Worm (Caenorhabditis elegans) whole organism, late embryonic: ENCODE measurements around the gene sru-29.

ENCODE experiments used
- C08G9.2 ChIP-seq: sonication (generic microtip); optimal IDR thresholded peaks from 2 replicates; lab custom pipeline; 2016; ENCODE audit warnings: mild to moderate bottlenecking, missing genetic modification characterization, moderate library complexity, missing compliant biosample characterization
- K02D7.2 ChIP-seq: sonication (generic microtip); optimal IDR thresholded peaks from 2 replicates; lab custom pipeline; 2017; ENCODE audit warnings: mild to moderate bottlenecking, missing genetic modification characterization, missing compliant biosample characterization
- K09A11.1 ChIP-seq: sonication (generic microtip); optimal IDR thresholded peaks from 2 replicates; lab custom pipeline; 2017; ENCODE audit warnings: antibody characterized with exemption, mild to moderate bottlenecking, missing genetic modification characterization, missing compliant biosample characterization; ENCODE audit not compliant: insufficient read depth
- T23F11.4 ChIP-seq: fragments of 200-800 bp; sonication (Bioruptor generic); optimal IDR thresholded peaks from 2 replicates; lab custom pipeline; 2018; ENCODE audit warnings: mild to moderate bottlenecking, missing genetic modification characterization, missing compliant biosample characterization
- Y22D7AL.16 ChIP-seq: sonication (generic microtip); optimal IDR thresholded peaks from 2 replicates; lab custom pipeline; 2016; ENCODE audit warnings: missing genetic modification characterization, missing compliant biosample characterization
- ahr-1 ChIP-seq: sonication (generic microtip); optimal IDR thresholded peaks from 2 replicates; lab custom pipeline; 2016; ENCODE audit warnings: missing genetic modification characterization, missing compliant biosample characterization
- ceh-18 ChIP-seq: sonication (generic microtip); optimal IDR thresholded peaks from 2 replicates; lab custom pipeline; 2016; ENCODE audit warnings: missing genetic modification characterization, missing compliant biosample characterization
- ceh-19 ChIP-seq: fragments of 200-800 bp; sonication (Bioruptor generic); optimal IDR thresholded peaks from 2 replicates; lab custom pipeline; 2018; ENCODE audit warnings: mild to moderate bottlenecking, missing genetic modification characterization, missing compliant biosample characterization
- ceh-45 ChIP-seq: fragments of 200-800 bp; sonication (Bioruptor generic); IDR thresholded peaks from 2 replicates; pipeline ENCODE4 v1.3.6; 2022; ENCODE audit warnings: missing genetic modification reagents, missing genetic modification characterization, missing compliant biosample characterization
- ceh-48 ChIP-seq: sonication (generic microtip); optimal IDR thresholded peaks from 2 replicates; lab custom pipeline; 2016; ENCODE audit warnings: missing genetic modification characterization, inconsistent platforms, missing compliant biosample characterization
- ceh-6 ChIP-seq: fragments of 200-800 bp; sonication (Bioruptor generic); optimal IDR thresholded peaks from 2 replicates; lab custom pipeline; 2018; ENCODE audit warnings: mild to moderate bottlenecking, missing genetic modification characterization, missing compliant biosample characterization
- che-1 ChIP-seq: sonication (generic microtip); optimal IDR thresholded peaks from 2 replicates; lab custom pipeline; 2016; ENCODE audit warnings: mild to moderate bottlenecking, missing genetic modification characterization, missing compliant biosample characterization
- fkh-10 ChIP-seq: fragments of 150-350 bp; optimal IDR thresholded peaks from 2 replicates; lab custom pipeline; 2014; ENCODE audit warnings: missing biosample characterization, missing genetic modification reagents, missing genetic modification characterization
- fkh-6 ChIP-seq: sonication (generic microtip); optimal IDR thresholded peaks from 2 replicates; lab custom pipeline; 2016; ENCODE audit warnings: missing genetic modification characterization, missing compliant biosample characterization
- gmeb-2 ChIP-seq: sonication (generic microtip); optimal IDR thresholded peaks from 2 replicates; lab custom pipeline; 2016; ENCODE audit warnings: missing genetic modification characterization, inconsistent platforms, missing compliant biosample characterization
- hlh-15 ChIP-seq: sonication (generic microtip); optimal IDR thresholded peaks from 2 replicates; lab custom pipeline; 2016; ENCODE audit warnings: missing genetic modification characterization, missing compliant biosample characterization
- hlh-30 ChIP-seq: sonication (generic microtip); optimal IDR thresholded peaks from 2 replicates; lab custom pipeline; 2017; ENCODE audit warnings: antibody characterized with exemption, missing genetic modification characterization, missing compliant biosample characterization; ENCODE audit not compliant: insufficient read depth
- hlh-6 ChIP-seq: sonication (generic microtip); optimal IDR thresholded peaks from 2 replicates; lab custom pipeline; 2016; ENCODE audit warnings: missing genotype, missing genetic modification characterization, missing compliant biosample characterization
- lim-6 ChIP-seq: sonication (generic microtip); optimal IDR thresholded peaks from 2 replicates; lab custom pipeline; 2016; ENCODE audit warnings: missing genetic modification characterization, missing compliant biosample characterization
- lin-11 ChIP-seq: fragments of 200-800 bp; sonication (Bioruptor generic); optimal IDR thresholded peaks from 2 replicates; lab custom pipeline; 2018; ENCODE audit warnings: mild to moderate bottlenecking, missing genetic modification characterization, missing compliant biosample characterization
- madf-2 ChIP-seq: sonication (generic microtip); optimal IDR thresholded peaks from 2 replicates; lab custom pipeline; 2017; ENCODE audit warnings: missing genetic modification characterization, missing compliant biosample characterization
- nfya-1 ChIP-seq: sonication (generic microtip); optimal IDR thresholded peaks from 2 replicates; lab custom pipeline; 2017; ENCODE audit warnings: missing genetic modification characterization, mild to moderate bottlenecking, missing compliant biosample characterization, antibody characterized with exemption, moderate library complexity
- nhr-11 ChIP-seq: fragments of 150-350 bp; optimal IDR thresholded peaks from 2 replicates; lab custom pipeline; 2014; ENCODE audit warnings: missing biosample characterization, missing genetic modification characterization
- nhr-232 ChIP-seq: sonication (generic microtip); optimal IDR thresholded peaks from 2 replicates; lab custom pipeline; 2016; ENCODE audit warnings: missing genetic modification characterization, missing compliant biosample characterization
- pat-9 ChIP-seq: fragments of 200-800 bp; sonication (Bioruptor generic); optimal IDR thresholded peaks from 2 replicates; lab custom pipeline; 2018; ENCODE audit warnings: mild to moderate bottlenecking, missing genetic modification characterization, moderate library complexity, missing compliant biosample characterization
- ref-2 ChIP-seq: sonication (generic microtip); optimal IDR thresholded peaks from 2 replicates; lab custom pipeline; 2016; ENCODE audit warnings: missing genetic modification characterization, missing compliant biosample characterization
- sox-2 ChIP-seq: fragments of 200-800 bp; sonication (Bioruptor generic); IDR thresholded peaks from 2 replicates; pipeline ENCODE4 v1.3.6; 2022; ENCODE audit warnings: missing genetic modification reagents, missing genetic modification characterization, missing compliant biosample characterization
- syd-9 ChIP-seq: sonication (generic microtip); optimal IDR thresholded peaks from 2 replicates; lab custom pipeline; 2016; ENCODE audit warnings: mild to moderate bottlenecking, missing genetic modification characterization, moderate library complexity, missing compliant biosample characterization
- tbx-2 ChIP-seq: sonication (generic microtip); optimal IDR thresholded peaks from 2 replicates; lab custom pipeline; 2016; ENCODE audit warnings: missing genetic modification characterization, missing compliant biosample characterization
- ttx-3 ChIP-seq: sonication (generic microtip); optimal IDR thresholded peaks from 2 replicates; lab custom pipeline; 2016; ENCODE audit warnings: missing genetic modification reagents, missing genetic modification characterization, missing compliant biosample characterization
- unc-3 ChIP-seq, 2 experiments: fragments of 200-800 bp in 1 of 2; sonication (Bioruptor generic) in 1 of 2; sonication (generic microtip) in 1 of 2; conservative IDR thresholded peaks in 1 of 2; optimal IDR thresholded peaks in 1 of 2; 2 replicates each; pipeline versions ENCODE4 v1.3.6 to Lab custom; 2016 to 2022; ENCODE audit warnings: missing compliant biosample characterization in 2 of 2, missing genetic modification characterization in 2 of 2, missing genetic modification reagents in 1 of 2
- unc-55 ChIP-seq: sonication (generic microtip); optimal IDR thresholded peaks from 2 replicates; lab custom pipeline; 2017; ENCODE audit warnings: missing biosample characterization, missing genetic modification reagents, missing genetic modification characterization
- zip-5 ChIP-seq: sonication (generic microtip); optimal IDR thresholded peaks from 2 replicates; lab custom pipeline; 2016; ENCODE audit warnings: missing genetic modification characterization, missing compliant biosample characterization
- ztf-16 ChIP-seq: sonication (generic microtip); optimal IDR thresholded peaks from 2 replicates; lab custom pipeline; 2017; ENCODE audit warnings: missing genetic modification characterization, missing compliant biosample characterization

Gene sru-29

DNA sequence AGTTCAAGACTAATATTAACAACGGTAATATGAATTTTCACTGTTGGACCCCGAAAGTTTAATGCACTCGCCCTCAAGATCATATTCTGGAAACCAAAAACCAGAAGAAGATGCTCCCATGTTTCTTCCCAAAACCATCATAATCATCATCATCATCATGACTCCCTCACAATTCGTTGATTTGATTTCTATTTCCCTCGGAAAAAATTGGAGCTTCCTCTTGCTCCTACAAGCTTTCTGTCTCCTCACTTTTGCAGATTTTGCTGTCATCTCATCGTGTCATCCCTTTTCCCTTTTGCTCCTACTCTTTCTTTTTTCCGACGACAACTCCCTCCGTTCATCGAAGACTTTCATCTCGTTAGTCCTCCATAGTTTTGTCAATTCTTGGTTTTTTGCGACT lies 39.3 kb upstream of the sru-29 start, which contains the start of gene F46B6.2:
F46B6.2 (plus strand) TSS at position 316 of the 400 bp plus-strand sequence.
- TF ChIP-seq ceh-45 (GFP tag; lab: Robert Waterston, UW) = no peak
- TF ChIP-seq nhr-232 (tag; lab: Kevin White, UChicago) = no peak
- no peak for TF ChIP-seq ttx-3 (tag; lab: Kevin White, UChicago)
- no peak for TF ChIP-seq sox-2 (GFP tag; lab: Robert Waterston, UW)
- TF ChIP-seq lim-6 (tag; lab: Kevin White, UChicago) = no peak
- no peak for TF ChIP-seq hlh-6 (tag; lab: Kevin White, UChicago)
- no peak for TF ChIP-seq ztf-16 (tag; lab: Kevin White, UChicago)
- TF ChIP-seq, all 69 proteins: peak for 0

DNA sequence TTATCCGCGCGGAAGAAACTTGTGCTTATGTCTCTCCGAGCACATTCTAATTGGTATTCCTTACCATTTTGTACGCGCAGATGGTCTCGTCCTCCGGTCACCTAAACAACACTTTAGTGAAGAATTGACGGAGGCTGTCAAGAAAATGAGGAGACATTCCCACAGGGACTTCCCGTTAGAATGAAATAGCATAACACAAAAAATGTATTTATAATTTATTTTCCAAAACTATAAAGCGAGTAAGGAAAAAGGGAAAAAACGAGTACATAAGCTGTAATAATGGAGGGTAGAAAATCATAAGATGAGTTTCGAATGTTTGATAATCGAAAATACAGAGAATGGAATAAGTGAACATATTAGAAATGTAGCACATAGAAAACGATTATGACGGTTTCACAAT lies 35.5 kb upstream of the sru-29 start, which contains the start of gene F46B6.12:
F46B6.12 (minus strand) TSS at position 101 of the 400 bp plus-strand sequence.
- TF ChIP-seq K02D7.2 (tag; lab: Kevin White, UChicago) (no peak), hlh-15 (tag; lab: Kevin White, UChicago) (no peak), gmeb-2 (tag; lab: Kevin White, UChicago) (no peak), syd-9 (no peak), C08G9.2 (no peak), ceh-48 (tag; lab: Kevin White, UChicago) (no peak), T23F11.4 (GFP tag; lab: Kevin White, UChicago) (no peak), ceh-19 (GFP tag; lab: Kevin White, UChicago) (no peak)

DNA sequence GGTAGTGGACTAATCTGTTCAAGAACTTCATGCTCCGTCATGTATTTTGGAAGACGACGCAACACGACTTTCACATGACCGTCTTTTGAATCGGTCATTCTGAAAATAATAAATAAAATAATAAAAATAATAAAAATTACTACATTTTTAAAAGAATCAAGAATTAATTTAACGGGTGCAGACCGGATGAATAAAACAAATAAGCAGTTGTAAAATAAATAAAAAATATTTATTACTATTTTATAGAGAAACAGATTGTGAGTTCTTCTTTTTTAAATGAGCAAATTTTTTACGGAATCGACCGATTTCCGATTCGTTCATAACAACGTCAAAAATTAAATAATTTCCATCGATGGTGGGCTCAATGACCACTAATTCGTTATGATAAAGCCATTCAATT lies 33.6 kb upstream of the sru-29 start, which contains the start of gene smg-4:
smg-4 (minus strand) TSS at position 101 of the 400 bp plus-strand sequence.
- no peak for TF ChIP-seq ahr-1 (tag; lab: Kevin White, UChicago)
- no peak for TF ChIP-seq hlh-15 (tag; lab: Kevin White, UChicago)
- no peak for TF ChIP-seq Y22D7AL.16 (tag; lab: Kevin White, UChicago)
- TF ChIP-seq ref-2 (tag; lab: Kevin White, UChicago) = no peak

ce11 chrV:9779418-9779817 lies 31.8 kb upstream of the sru-29 start, which contains the start of gene F46B6.4:
Gene F46B6.4, minus strand, starts transcription at chrV:9779518.
- TF ChIP-seq unc-3 (GFP tag; conservative IDR thresholded peaks at IDR 0.05; lab: Robert Waterston, UW) = no peak
- no peak for TF ChIP-seq unc-3 (tag; optimal IDR thresholded peaks at IDR 0.05; lab: Kevin White, UChicago)
- no peak for TF ChIP-seq T23F11.4 (GFP tag; lab: Kevin White, UChicago)
- no peak for TF ChIP-seq ceh-19 (GFP tag; lab: Kevin White, UChicago)
- TF ChIP-seq fkh-6 (tag; lab: Kevin White, UChicago) = no peak
- TF ChIP-seq hlh-30 (tag; lab: Kevin White, UChicago) = no peak
- TF ChIP-seq fkh-10 (GFP tag; lab: Kevin White, UChicago) = no peak
- TF ChIP-seq ahr-1 (tag; lab: Kevin White, UChicago) = no peak
- no peak for TF ChIP-seq madf-2 (tag; lab: Kevin White, UChicago)
- no peak for TF ChIP-seq hlh-6 (tag; lab: Kevin White, UChicago)
- no peak for TF ChIP-seq nhr-11 (tag; lab: Kevin White, UChicago)
- TF ChIP-seq nfya-1 (tag; lab: Kevin White, UChicago) = no peak
- no peak for TF ChIP-seq che-1 (tag; lab: Kevin White, UChicago)
- no peak for TF ChIP-seq pat-9 (tag; lab: Kevin White, UChicago)
- no peak for TF ChIP-seq lin-11 (tag; lab: Kevin White, UChicago)
- TF ChIP-seq ceh-18 = no peak
- no peak for TF ChIP-seq ceh-6
- TF ChIP-seq unc-55 = no peak
- TF ChIP-seq K09A11.1 (tag; lab: Kevin White, UChicago) = no peak
- TF ChIP-seq tbx-2 (tag; lab: Kevin White, UChicago) = no peak
- no peak for TF ChIP-seq zip-5 (tag; lab: Kevin White, UChicago)
